Worm (Caenorhabditis elegans) whole organism, young adult: ENCODE measurements around the gene ZK632.11.

Experiments used
- F10E7.11 ChIP-seq: sonication (generic microtip); optimal IDR thresholded peaks from 2 replicates; lab custom pipeline; 2017; ENCODE audit warnings: mild to moderate bottlenecking, missing genetic modification characterization, moderate library complexity, missing compliant biosample characterization
- ceh-27 ChIP-seq: fragments of 200-800 bp; sonication (Bioruptor generic); optimal IDR thresholded peaks from 2 replicates; lab custom pipeline; 2018; ENCODE audit warnings: mild to moderate bottlenecking, missing genetic modification characterization, moderate library complexity, missing compliant biosample characterization
- sea-2 ChIP-seq: fragments of 200-800 bp; sonication (Bioruptor generic); IDR thresholded peaks from 2 replicates; pipeline ENCODE4 v1.3.6; 2022; ENCODE audit warnings: missing genetic modification characterization, missing compliant biosample characterization

DNA sequence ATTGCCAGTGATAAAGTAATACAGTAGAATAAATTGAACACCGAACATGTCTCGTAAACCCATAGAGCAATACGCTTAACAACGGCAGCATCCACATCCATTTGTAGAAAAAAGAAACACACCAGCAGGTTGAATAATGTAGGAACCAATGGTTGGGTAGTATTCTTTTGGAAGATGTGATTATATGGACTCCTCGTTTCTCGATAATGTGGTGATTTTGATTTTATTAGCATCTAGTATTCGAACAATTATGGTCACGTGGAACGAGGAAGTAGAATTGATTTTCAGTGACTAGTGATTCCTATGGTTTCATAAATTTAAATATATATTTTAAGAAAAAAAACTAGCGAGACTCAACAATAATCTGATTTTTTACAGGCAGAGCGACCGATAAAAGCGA lies 31.3 kb upstream of the ZK632.11 start, which contains the start of gene srxa-10:
- TF ChIP-seq sea-2 (GFP tag; lab: Robert Waterston, UW): no peak
- no peak for TF ChIP-seq F10E7.11 (tag; lab: Kevin White, UChicago)
- TF ChIP-seq ceh-27 (GFP tag; lab: Kevin White, UChicago): no peak
